Fruit fly (Drosophila melanogaster) whole organism, pupa: ENCODE results near the gene Mdh2.

Source experiments
- CG13204 ChIP-seq: fragments of 200-800 bp; sonication (Bioruptor generic); optimal IDR thresholded peaks from 2 replicates; lab custom pipeline; 2018; ENCODE audit warnings: missing biosample characterization, mild to moderate bottlenecking, missing genetic modification characterization, moderate library complexity
- CG15710 ChIP-seq: fragments of 200-800 bp; sonication (Bioruptor generic); optimal IDR thresholded peaks from 2 replicates; lab custom pipeline; 2018; ENCODE audit warnings: missing biosample characterization, mild to moderate bottlenecking, missing genetic modification characterization, moderate library complexity
- CG32121 ChIP-seq: fragments of 200-800 bp; sonication (Bioruptor generic); IDR thresholded peaks from 2 replicates; pipeline ENCODE4 v1.3.6; 2022; ENCODE audit warnings: missing biosample characterization, missing genetic modification characterization
- CG34367 ChIP-seq: fragments of 200-800 bp; sonication (Bioruptor generic); optimal IDR thresholded peaks from 2 replicates; lab custom pipeline; 2018; ENCODE audit warnings: missing biosample characterization, mild to moderate bottlenecking, missing genetic modification characterization
- CG4496 ChIP-seq: fragments of 200-800 bp; sonication (Bioruptor generic); IDR thresholded peaks from 3 replicates; pipeline ENCODE4 v1.3.6; 2022; ENCODE audit warnings: missing biosample characterization, missing genetic modification characterization
- CG8159 ChIP-seq: fragments of 200-800 bp; sonication (Bioruptor generic); optimal IDR thresholded peaks from 3 replicates; lab custom pipeline; 2018; ENCODE audit warnings: missing biosample characterization, mild to moderate bottlenecking, missing genetic modification characterization, moderate library complexity
- CG9948 ChIP-seq: fragments of 200-800 bp; sonication (Bioruptor generic); optimal IDR thresholded peaks from 2 replicates; lab custom pipeline; 2018; ENCODE audit warnings: missing biosample characterization, mild to moderate bottlenecking, missing genetic modification characterization, moderate library complexity
- D1 ChIP-seq: fragments of 200-800 bp; sonication (Bioruptor generic); optimal IDR thresholded peaks from 2 replicates; lab custom pipeline; 2018; ENCODE audit warnings: missing biosample characterization, mild to moderate bottlenecking, missing genetic modification characterization, moderate library complexity
- EcR ChIP-seq: fragments of 200-800 bp; sonication (Bioruptor generic); optimal IDR thresholded peaks from 3 replicates; lab custom pipeline; 2019; ENCODE audit warnings: missing biosample characterization, missing genetic modification characterization, mild to moderate bottlenecking, moderate library complexity, missing genetic modification reagents
- Snoo ChIP-seq: fragments of 200-800 bp; sonication (Bioruptor generic); optimal IDR thresholded peaks from 3 replicates; lab custom pipeline; 2017; ENCODE audit warnings: missing biosample characterization, mild to moderate bottlenecking, missing genetic modification characterization, inconsistent platforms
- fd96Ca ChIP-seq: fragments of 200-800 bp; sonication (Bioruptor generic); IDR thresholded peaks from 3 replicates; pipeline ENCODE4 v1.3.6; 2022; ENCODE audit warnings: missing biosample characterization, missing genetic modification characterization
- rn ChIP-seq: fragments of 200-800 bp; sonication (Bioruptor generic); IDR thresholded peaks from 2 replicates; pipeline ENCODE4 v1.3.6; 2022; ENCODE audit warnings: missing biosample characterization, missing genetic modification characterization

dm6 chr3R:18250815-18251214 lies 24.6 kb downstream of the Mdh2 start, which contains the start of gene CG18598:
- no peak for TF ChIP-seq CG13204 (GFP tag; lab: Kevin White, UChicago)
- no peak for TF ChIP-seq CG34367 (tag; lab: Kevin White, UChicago)
- TF ChIP-seq CG8159 (tag; lab: Kevin White, UChicago): no peak
- TF ChIP-seq fd96Ca (GFP tag; lab: Robert Waterston, UW): no peak
- no peak for TF ChIP-seq CG9948 (tag; lab: Kevin White, UChicago)
- TF ChIP-seq rn (GFP tag; lab: Robert Waterston, UW): no peak
- no peak for TF ChIP-seq CG4496 (GFP tag; lab: Robert Waterston, UW)
- no peak for TF ChIP-seq CG32121 (GFP tag; lab: Robert Waterston, UW)
- TF ChIP-seq CG15710 (tag; lab: Kevin White, UChicago): no peak
- TF ChIP-seq D1 (tag; lab: Kevin White, UChicago): no peak
- no peak for TF ChIP-seq Snoo (tag; lab: Kevin White, UChicago)
- TF ChIP-seq EcR (GFP tag; lab: Kevin White, UChicago): no peak
